Worm (Caenorhabditis elegans) whole organism, L2 larva: ENCODE measurements around the gene M110.8.

Experiments used
- ZK546.5 ChIP-seq: sonication (generic microtip); optimal IDR thresholded peaks from 2 replicates; lab custom pipeline; 2017; ENCODE audit warnings: missing biosample characterization, missing genetic modification characterization
- ama-1 ChIP-seq: fragments of 150-350 bp; optimal IDR thresholded peaks from 2 replicates; lab custom pipeline; 2018; ENCODE audit warnings: inconsistent platforms
- lin-11 ChIP-seq: fragments of 150-350 bp; sonication (generic microtip); optimal IDR thresholded peaks from 2 replicates; lab custom pipeline; 2014; ENCODE audit warnings: missing biosample characterization, missing genetic modification characterization, inconsistent platforms, mixed read lengths
- nhr-77 ChIP-seq: fragments of 150-350 bp; optimal IDR thresholded peaks from 2 replicates; lab custom pipeline; 2014; ENCODE audit warnings: missing biosample characterization, missing genetic modification characterization
- ztf-4 ChIP-seq: fragments of 150-350 bp; optimal IDR thresholded peaks from 2 replicates; lab custom pipeline; 2014; ENCODE audit warnings: missing biosample characterization, missing genetic modification characterization

ce11 chrII:8224623-8225022, 15.2 kb upstream of the M110.8 start:
- TF ChIP-seq ama-1, result no peak
- no peak for TF ChIP-seq ZK546.5
- no peak for TF ChIP-seq lin-11 (tag; lab: Kevin White, UChicago)
- TF ChIP-seq nhr-77 (tag; lab: Kevin White, UChicago), result no peak
- TF ChIP-seq ztf-4 (tag; lab: Kevin White, UChicago), result no peak
